Fruit fly (Drosophila melanogaster) whole organism, wandering third instar larva: ENCODE results near the gene CG17572.

Source experiments
- Dfd ChIP-seq: fragments of >200 bp; optimal IDR thresholded peaks from 2 replicates; lab custom pipeline; 2017; ENCODE audit warnings: missing biosample characterization, missing genetic modification characterization
- HLH106 ChIP-seq: fragments of 200-800 bp; optimal IDR thresholded peaks from 3 replicates; lab custom pipeline; 2019; ENCODE audit warnings: missing biosample characterization, mild to moderate bottlenecking, missing genetic modification characterization, moderate library complexity
- Hr78 ChIP-seq: fragments of >200 bp; optimal IDR thresholded peaks from 2 replicates; lab custom pipeline; 2017; ENCODE audit warnings: missing biosample characterization, missing genetic modification characterization
- N ChIP-seq: fragments of >200 bp; optimal IDR thresholded peaks from 2 replicates; lab custom pipeline; 2018; ENCODE audit warnings: missing biosample characterization, missing external identifiers, missing genetic modification characterization
- Rel ChIP-seq, 2 experiments: fragments of 200-800 bp; sonication (Bioruptor generic) in 1 of 2; optimal IDR thresholded peaks; 2 replicates in 1 of 2; 3 replicates in 1 of 2; lab custom pipeline; 2016 to 2019; ENCODE audit warnings: mild to moderate bottlenecking in 2 of 2, missing biosample characterization in 2 of 2, missing genetic modification characterization in 2 of 2, moderate library complexity in 1 of 2
- Sp1 ChIP-seq: fragments of 200-800 bp; sonication (Bioruptor generic); optimal IDR thresholded peaks from 3 replicates; lab custom pipeline; 2019; ENCODE audit warnings: missing biosample characterization, mild to moderate bottlenecking, missing genetic modification characterization, moderate library complexity
- br ChIP-seq: fragments of 200-800 bp; sonication (Bioruptor generic); optimal IDR thresholded peaks from 2 replicates; lab custom pipeline; 2016; ENCODE audit warnings: missing biosample characterization, missing genetic modification characterization
- brk ChIP-seq: fragments of 200-800 bp; sonication (Bioruptor generic); optimal IDR thresholded peaks from 2 replicates; lab custom pipeline; 2016; ENCODE audit warnings: missing biosample characterization, mild to moderate bottlenecking, missing genetic modification characterization
- dmrt93B ChIP-seq: fragments of 200-800 bp; sonication (Bioruptor generic); optimal IDR thresholded peaks from 2 replicates; lab custom pipeline; 2018; ENCODE audit warnings: missing biosample characterization, mild to moderate bottlenecking, missing genetic modification characterization
- ey ChIP-seq: fragments of 200-800 bp; sonication (Bioruptor generic); optimal IDR thresholded peaks from 2 replicates; lab custom pipeline; 2016; ENCODE audit warnings: missing biosample characterization, missing genetic modification characterization
- h ChIP-seq: fragments of 200-800 bp; sonication (Bioruptor generic); optimal IDR thresholded peaks from 3 replicates; lab custom pipeline; 2016; ENCODE audit warnings: missing biosample characterization, mild to moderate bottlenecking, missing genetic modification characterization
- lola ChIP-seq: fragments of >200 bp; optimal IDR thresholded peaks from 2 replicates; lab custom pipeline; 2017; ENCODE audit warnings: missing biosample characterization, missing genetic modification characterization
- psq ChIP-seq: fragments of 200-800 bp; sonication (Bioruptor generic); optimal IDR thresholded peaks from 3 replicates; lab custom pipeline; 2017; ENCODE audit warnings: missing biosample characterization, mild to moderate bottlenecking, missing genetic modification characterization, moderate library complexity

- TF ChIP-seq N (GFP tag; lab: Kevin White, UChicago), result no peak
- TF ChIP-seq Rel (GFP tag; optimal IDR thresholded peaks at IDR 0.05; lab: Kevin White, UChicago), result no peak
- TF ChIP-seq Rel (tag; optimal IDR thresholded peaks at IDR 0.05; lab: Kevin White, UChicago), result no peak
- no peak for TF ChIP-seq HLH106 (tag; lab: Kevin White, UChicago)
- TF ChIP-seq br (GFP tag; lab: Kevin White, UChicago), result no peak
- TF ChIP-seq brk (GFP tag; lab: Kevin White, UChicago), result no peak
- no peak for TF ChIP-seq Hr78
- TF ChIP-seq psq (GFP tag; lab: Kevin White, UChicago), result no peak
- TF ChIP-seq h, result peak; percentile 8
- no peak for TF ChIP-seq Sp1 (GFP tag; lab: Kevin White, UChicago)
- TF ChIP-seq ey, result no peak
- TF ChIP-seq dmrt93B, result no peak
- TF ChIP-seq lola, result no peak
- TF ChIP-seq Dfd (GFP tag; lab: Kevin White, UChicago), result no peak
These were observed 37.7 kb downstream of the CG17572 start for dm6 chr2L:19036105-19036714.
